Worm (Caenorhabditis elegans) whole organism, early embryonic: ENCODE measurements around the gene abu-1.

Source experiments
- ama-1 ChIP-seq: fragments of 150-350 bp; optimal IDR thresholded peaks from 2 replicates; lab custom pipeline; 2014
- pes-1 ChIP-seq: fragments of 200-800 bp; sonication (Bioruptor generic); IDR thresholded peaks from 2 replicates; pipeline ENCODE4 v1.3.6; 2022; ENCODE audit warnings: missing genetic modification reagents, missing genetic modification characterization, missing compliant biosample characterization
- tbx-37 ChIP-seq: fragments of 200-800 bp; sonication (Bioruptor generic); conservative IDR thresholded peaks from 2 replicates; pipeline ENCODE4 v1.3.6; 2022; ENCODE audit warnings: missing genetic modification reagents, missing genetic modification characterization, missing compliant biosample characterization

- TF ChIP-seq tbx-37 (GFP tag; lab: Robert Waterston, UW) (no peak), ama-1 (no peak), pes-1 (GFP tag; lab: Robert Waterston, UW) (no peak)
Observed at ce11 chrV:10338305-10338992, 43.2 kb downstream of the abu-1 start, which contains the start of gene arx-2.
